Worm (Caenorhabditis elegans): ENCODE data around the gene plx-1.

- TF ChIP-seq nhr-10 (tag; optimal IDR thresholded peaks at IDR 0.05), result no peak
- no peak for TF ChIP-seq ZK337.2 (GFP tag; IDR thresholded peaks at IDR 0.05)
- TF ChIP-seq Y5F2A.4 (GFP tag; optimal IDR thresholded peaks at IDR 0.05), result no peak
Observed at ce11 chrIV:1005761-1006160, 46.4 kb downstream of the plx-1 start, which contains the start of gene immp-2.

All from whole organism, L4 larva.